Worm (Caenorhabditis elegans) whole organism, late embryonic: ENCODE results near the gene srbc-5.

ENCODE experiments used
- C08G9.2 ChIP-seq: sonication (generic microtip); optimal IDR thresholded peaks from 2 replicates; lab custom pipeline; 2016; ENCODE audit warnings: mild to moderate bottlenecking, missing genetic modification characterization, moderate library complexity, missing compliant biosample characterization
- C38D4.7 ChIP-seq: fragments of 200-800 bp; sonication (Bioruptor generic); optimal IDR thresholded peaks from 2 replicates; lab custom pipeline; 2018; ENCODE audit warnings: mild to moderate bottlenecking, missing genetic modification characterization, moderate library complexity, missing compliant biosample characterization
- K09A11.1 ChIP-seq: sonication (generic microtip); optimal IDR thresholded peaks from 2 replicates; lab custom pipeline; 2017; ENCODE audit warnings: antibody characterized with exemption, mild to moderate bottlenecking, missing genetic modification characterization, missing compliant biosample characterization; ENCODE audit not compliant: insufficient read depth
- T23F11.4 ChIP-seq: fragments of 200-800 bp; sonication (Bioruptor generic); optimal IDR thresholded peaks from 2 replicates; lab custom pipeline; 2018; ENCODE audit warnings: mild to moderate bottlenecking, missing genetic modification characterization, missing compliant biosample characterization
- Y22D7AL.16 ChIP-seq: sonication (generic microtip); optimal IDR thresholded peaks from 2 replicates; lab custom pipeline; 2016; ENCODE audit warnings: missing genetic modification characterization, missing compliant biosample characterization
- ahr-1 ChIP-seq: sonication (generic microtip); optimal IDR thresholded peaks from 2 replicates; lab custom pipeline; 2016; ENCODE audit warnings: missing genetic modification characterization, missing compliant biosample characterization
- ama-1 ChIP-seq: fragments of 150-350 bp; optimal IDR thresholded peaks from 2 replicates; lab custom pipeline; 2014
- ceh-14 ChIP-seq: sonication (generic microtip); optimal IDR thresholded peaks from 2 replicates; lab custom pipeline; 2016; ENCODE audit warnings: missing genotype, missing genetic modification characterization, missing compliant biosample characterization
- ceh-18 ChIP-seq: sonication (generic microtip); optimal IDR thresholded peaks from 2 replicates; lab custom pipeline; 2016; ENCODE audit warnings: missing genetic modification characterization, missing compliant biosample characterization
- ceh-19 ChIP-seq: fragments of 200-800 bp; sonication (Bioruptor generic); optimal IDR thresholded peaks from 2 replicates; lab custom pipeline; 2018; ENCODE audit warnings: mild to moderate bottlenecking, missing genetic modification characterization, missing compliant biosample characterization
- ceh-2 ChIP-seq: sonication (generic microtip); optimal IDR thresholded peaks from 2 replicates; lab custom pipeline; 2016; ENCODE audit warnings: missing genotype, missing genetic modification characterization, missing compliant biosample characterization
- ceh-22 ChIP-seq: sonication (generic microtip); optimal IDR thresholded peaks from 2 replicates; lab custom pipeline; 2017; ENCODE audit warnings: missing biosample characterization, missing genetic modification characterization
- ceh-24 ChIP-seq: sonication (generic microtip); optimal IDR thresholded peaks from 2 replicates; lab custom pipeline; 2016; ENCODE audit warnings: mild to moderate bottlenecking, missing genetic modification characterization, missing compliant biosample characterization
- ceh-48 ChIP-seq: sonication (generic microtip); optimal IDR thresholded peaks from 2 replicates; lab custom pipeline; 2016; ENCODE audit warnings: missing genetic modification characterization, inconsistent platforms, missing compliant biosample characterization
- ceh-9 ChIP-seq: sonication (generic microtip); optimal IDR thresholded peaks from 2 replicates; lab custom pipeline; 2016; ENCODE audit warnings: mild to moderate bottlenecking, missing genetic modification characterization, inconsistent platforms, missing compliant biosample characterization
- che-1 ChIP-seq: sonication (generic microtip); optimal IDR thresholded peaks from 2 replicates; lab custom pipeline; 2016; ENCODE audit warnings: mild to moderate bottlenecking, missing genetic modification characterization, missing compliant biosample characterization
- dmd-4 ChIP-seq: sonication (generic microtip); optimal IDR thresholded peaks from 2 replicates; lab custom pipeline; 2016; ENCODE audit warnings: borderline replicate concordance, missing genetic modification characterization, missing compliant biosample characterization
- dve-1 ChIP-seq: sonication (generic microtip); optimal IDR thresholded peaks from 2 replicates; lab custom pipeline; 2017; ENCODE audit warnings: antibody characterized with exemption, mild to moderate bottlenecking, missing genetic modification characterization, missing compliant biosample characterization
- elt-2 ChIP-seq: sonication (generic microtip); optimal IDR thresholded peaks from 2 replicates; lab custom pipeline; 2016; ENCODE audit warnings: missing genetic modification reagents, missing genetic modification characterization, missing compliant biosample characterization
- elt-4 ChIP-seq: sonication (generic microtip); optimal IDR thresholded peaks from 2 replicates; lab custom pipeline; 2016; ENCODE audit warnings: missing genetic modification characterization, missing compliant biosample characterization
- ets-4 ChIP-seq: sonication (generic microtip); optimal IDR thresholded peaks from 2 replicates; lab custom pipeline; 2016; ENCODE audit warnings: missing genetic modification characterization, missing compliant biosample characterization
- fax-1 ChIP-seq: sonication (generic microtip); optimal IDR thresholded peaks from 2 replicates; lab custom pipeline; 2016; ENCODE audit warnings: missing genotype, missing genetic modification characterization, missing compliant biosample characterization
- fkh-6 ChIP-seq: sonication (generic microtip); optimal IDR thresholded peaks from 2 replicates; lab custom pipeline; 2016; ENCODE audit warnings: missing genetic modification characterization, missing compliant biosample characterization
- gmeb-2 ChIP-seq: sonication (generic microtip); optimal IDR thresholded peaks from 2 replicates; lab custom pipeline; 2016; ENCODE audit warnings: missing genetic modification characterization, inconsistent platforms, missing compliant biosample characterization
- hlh-15 ChIP-seq: sonication (generic microtip); optimal IDR thresholded peaks from 2 replicates; lab custom pipeline; 2016; ENCODE audit warnings: missing genetic modification characterization, missing compliant biosample characterization
- hlh-30 ChIP-seq: sonication (generic microtip); optimal IDR thresholded peaks from 2 replicates; lab custom pipeline; 2017; ENCODE audit warnings: antibody characterized with exemption, missing genetic modification characterization, missing compliant biosample characterization; ENCODE audit not compliant: insufficient read depth
- lim-6 ChIP-seq: sonication (generic microtip); optimal IDR thresholded peaks from 2 replicates; lab custom pipeline; 2016; ENCODE audit warnings: missing genetic modification characterization, missing compliant biosample characterization
- lin-11 ChIP-seq: fragments of 200-800 bp; sonication (Bioruptor generic); optimal IDR thresholded peaks from 2 replicates; lab custom pipeline; 2018; ENCODE audit warnings: mild to moderate bottlenecking, missing genetic modification characterization, missing compliant biosample characterization
- mec-3 ChIP-seq: sonication (generic microtip); optimal IDR thresholded peaks from 2 replicates; lab custom pipeline; 2016; ENCODE audit warnings: borderline replicate concordance, missing genetic modification characterization, missing compliant biosample characterization
- nhr-232 ChIP-seq: sonication (generic microtip); optimal IDR thresholded peaks from 2 replicates; lab custom pipeline; 2016; ENCODE audit warnings: missing genetic modification characterization, missing compliant biosample characterization
- odd-2 ChIP-seq: sonication (generic microtip); optimal IDR thresholded peaks from 2 replicates; lab custom pipeline; 2017; ENCODE audit warnings: antibody characterized with exemption, mild to moderate bottlenecking, missing genetic modification characterization, missing compliant biosample characterization
- pax-1 ChIP-seq: fragments of 150-350 bp; optimal IDR thresholded peaks from 2 replicates; lab custom pipeline; 2014; ENCODE audit warnings: missing biosample characterization, missing genetic modification characterization
- pha-2 ChIP-seq: sonication (generic microtip); optimal IDR thresholded peaks from 2 replicates; lab custom pipeline; 2017; ENCODE audit warnings: mild to moderate bottlenecking, missing genetic modification characterization, missing compliant biosample characterization
- pqm-1 ChIP-seq: sonication (generic microtip); optimal IDR thresholded peaks from 2 replicates; lab custom pipeline; 2016; ENCODE audit warnings: missing genetic modification characterization, missing compliant biosample characterization
- pros-1 ChIP-seq: fragments of 150-350 bp; optimal IDR thresholded peaks from 2 replicates; lab custom pipeline; 2014; ENCODE audit warnings: missing biosample characterization, missing genetic modification reagents, missing genetic modification characterization
- sdc-2 ChIP-seq: sonication (generic microtip); optimal IDR thresholded peaks from 2 replicates; lab custom pipeline; 2016; ENCODE audit warnings: missing genotype, missing genetic modification characterization, missing compliant biosample characterization
- sox-2 ChIP-seq: fragments of 200-800 bp; sonication (Bioruptor generic); IDR thresholded peaks from 2 replicates; pipeline ENCODE4 v1.3.6; 2022; ENCODE audit warnings: missing genetic modification reagents, missing genetic modification characterization, missing compliant biosample characterization
- sox-4 ChIP-seq: sonication (generic microtip); optimal IDR thresholded peaks from 2 replicates; lab custom pipeline; 2017; ENCODE audit warnings: mild to moderate bottlenecking, missing genetic modification characterization, inconsistent platforms, missing compliant biosample characterization
- syd-9 ChIP-seq: sonication (generic microtip); optimal IDR thresholded peaks from 2 replicates; lab custom pipeline; 2016; ENCODE audit warnings: mild to moderate bottlenecking, missing genetic modification characterization, moderate library complexity, missing compliant biosample characterization
- unc-3 ChIP-seq, 2 experiments: fragments of 200-800 bp in 1 of 2; sonication (Bioruptor generic) in 1 of 2; sonication (generic microtip) in 1 of 2; conservative IDR thresholded peaks in 1 of 2; optimal IDR thresholded peaks in 1 of 2; 2 replicates each; pipeline versions ENCODE4 v1.3.6 to Lab custom; 2016 to 2022; ENCODE audit warnings: missing compliant biosample characterization in 2 of 2, missing genetic modification characterization in 2 of 2, missing genetic modification reagents in 1 of 2
- unc-55 ChIP-seq: sonication (generic microtip); optimal IDR thresholded peaks from 2 replicates; lab custom pipeline; 2017; ENCODE audit warnings: missing biosample characterization, missing genetic modification reagents, missing genetic modification characterization
- zip-5 ChIP-seq: sonication (generic microtip); optimal IDR thresholded peaks from 2 replicates; lab custom pipeline; 2016; ENCODE audit warnings: missing genetic modification characterization, missing compliant biosample characterization

Gene srbc-5

ce11 chrV:3289267-3289666 is 29.1 kb downstream of the srbc-5 start, which contains the start of gene F35F10.6:
Gene F35F10.6, minus strand, starts transcription at chrV:3289367.
- no peak for TF ChIP-seq T23F11.4 (GFP tag; lab: Kevin White, UChicago)
- TF ChIP-seq ceh-48 (tag; lab: Kevin White, UChicago) = no peak
- TF ChIP-seq elt-4 (tag; lab: Kevin White, UChicago) = no peak
- TF ChIP-seq gmeb-2 (tag; lab: Kevin White, UChicago) = no peak

- TF ChIP-seq che-1 (tag; lab: Kevin White, UChicago) (no peak), ama-1 (no peak), ceh-24 (no peak), pros-1 (tag; lab: Kevin White, UChicago) (no peak), ceh-19 (GFP tag; lab: Kevin White, UChicago) (no peak), ceh-18 (no peak), ceh-14 (tag; lab: Kevin White, UChicago) (no peak), elt-2 (no peak), Y22D7AL.16 (tag; lab: Kevin White, UChicago) (no peak)
Measured at ce11 chrV:3295368-3295767, 35.2 kb downstream of the srbc-5 start.

- TF ChIP-seq lin-11 = no peak
- TF ChIP-seq ceh-19 (GFP tag; lab: Kevin White, UChicago) = no peak
- TF ChIP-seq hlh-15 (tag; lab: Kevin White, UChicago) = no peak
- no peak for TF ChIP-seq sox-4 (tag; lab: Kevin White, UChicago)
- no peak for TF ChIP-seq dmd-4
- TF ChIP-seq mec-3 (tag; lab: Kevin White, UChicago) = no peak
Measured at ce11 chrV:3297764-3298163, 37.6 kb downstream of the srbc-5 start, which contains the start of gene srx-122. Gene srx-122, minus strand, starts transcription at chrV:3297864.

- TF ChIP-seq ama-1 = no peak
- no peak for TF ChIP-seq pax-1 (tag; lab: Kevin White, UChicago)
- no peak for TF ChIP-seq syd-9 (tag; lab: Kevin White, UChicago)
- no peak for TF ChIP-seq ceh-48 (tag; lab: Kevin White, UChicago)
- TF ChIP-seq C08G9.2 (tag; lab: Kevin White, UChicago) = no peak
- no peak for TF ChIP-seq K09A11.1 (tag; lab: Kevin White, UChicago)
- no peak for TF ChIP-seq ahr-1
- no peak for TF ChIP-seq pqm-1
- TF ChIP-seq C38D4.7 (GFP tag; lab: Kevin White, UChicago) = no peak
- no peak for TF ChIP-seq ceh-9 (tag; lab: Kevin White, UChicago)
- TF ChIP-seq fax-1 (tag; lab: Kevin White, UChicago) = no peak
- TF ChIP-seq ets-4 (tag; lab: Kevin White, UChicago) = no peak
- TF ChIP-seq sdc-2 (tag; lab: Kevin White, UChicago) = no peak
- no peak for TF ChIP-seq lim-6 (tag; lab: Kevin White, UChicago)
- TF ChIP-seq fkh-6 (tag; lab: Kevin White, UChicago) = no peak
- no peak for TF ChIP-seq sox-2 (GFP tag; lab: Robert Waterston, UW)
Measured at ce11 chrV:3299437-3299836, 39.3 kb downstream of the srbc-5 start.

- TF ChIP-seq ceh-2 (tag; lab: Kevin White, UChicago) = no peak
- TF ChIP-seq zip-5 (tag; lab: Kevin White, UChicago) = no peak
- TF ChIP-seq sox-4 (tag; lab: Kevin White, UChicago) = no peak
- TF ChIP-seq ceh-22 (tag; lab: Kevin White, UChicago) = no peak
- TF ChIP-seq ama-1 = no peak
- TF ChIP-seq dve-1 (tag; lab: Kevin White, UChicago) = no peak
- no peak for TF ChIP-seq pha-2 (tag; lab: Kevin White, UChicago)
- no peak for TF ChIP-seq unc-55 (GFP tag; lab: Kevin White, UChicago)
- TF ChIP-seq unc-3 (GFP tag; conservative IDR thresholded peaks at IDR 0.05; lab: Robert Waterston, UW) = no peak
- TF ChIP-seq unc-3 (tag; optimal IDR thresholded peaks at IDR 0.05; lab: Kevin White, UChicago) = no peak
- no peak for TF ChIP-seq hlh-30 (tag; lab: Kevin White, UChicago)
- no peak for TF ChIP-seq nhr-232 (tag; lab: Kevin White, UChicago)
- no peak for TF ChIP-seq sox-2 (GFP tag; lab: Robert Waterston, UW)
- TF ChIP-seq odd-2 (tag; lab: Kevin White, UChicago) = no peak
Measured at ce11 chrV:3301898-3302297, 41.7 kb downstream of the srbc-5 start, which contains the start of gene srbc-1. Gene srbc-1, minus strand, starts transcription at chrV:3301998.
